Fruit fly (Drosophila melanogaster) whole organism, embryonic: ENCODE results near the gene mei-218.

Experiments used
- CG17568 ChIP-seq: fragments of 200-800 bp; sonication (Bioruptor generic); optimal IDR thresholded peaks from 2 replicates; lab custom pipeline; 2018; ENCODE audit warnings: missing biosample characterization, mild to moderate bottlenecking, missing genetic modification characterization, moderate library complexity
- CG4282 ChIP-seq: fragments of 200-800 bp; sonication (Bioruptor generic); optimal IDR thresholded peaks from 2 replicates; lab custom pipeline; 2016; ENCODE audit warnings: missing biosample characterization, missing genetic modification characterization
- CG6654 ChIP-seq: fragments of 200-800 bp; sonication (Bioruptor generic); optimal IDR thresholded peaks from 2 replicates; lab custom pipeline; 2017; ENCODE audit warnings: missing biosample characterization, mild to moderate bottlenecking, missing genetic modification characterization
- CG8290 ChIP-seq, 3 experiments: fragments of 200-800 bp; sonication (Bioruptor generic); optimal IDR thresholded peaks; 2 replicates each; lab custom pipeline; 2016 to 2019; ENCODE audit warnings: missing biosample characterization in 3 of 3, missing genetic modification characterization in 3 of 3, mild to moderate bottlenecking in 2 of 3, moderate library complexity in 1 of 3
- CG9932 ChIP-seq: fragments of 200-800 bp; sonication (Bioruptor generic); IDR thresholded peaks from 2 replicates; pipeline ENCODE4 v1.3.6; 2022; ENCODE audit warnings: missing biosample characterization, missing genetic modification characterization
- Med ChIP-seq: fragments of 200-800 bp; sonication (Bioruptor generic); peaks from one replicate; lab custom pipeline; 2016; ENCODE audit warnings: missing biosample characterization, missing genetic modification characterization, mild to moderate bottlenecking, inconsistent platforms, moderate library complexity
- Nf-YC ChIP-seq: fragments of 200-800 bp; optimal IDR thresholded peaks from 3 replicates; lab custom pipeline; 2019; ENCODE audit warnings: missing biosample characterization, mild to moderate bottlenecking, missing genetic modification characterization, moderate library complexity
- ab ChIP-seq: fragments of 200-800 bp; sonication (Bioruptor generic); optimal IDR thresholded peaks from 2 replicates; lab custom pipeline; 2016; ENCODE audit warnings: missing biosample characterization, missing genetic modification characterization
- dm ChIP-seq: fragments of 200-800 bp; sonication (Bioruptor generic); optimal IDR thresholded peaks from 3 replicates; lab custom pipeline; 2016; ENCODE audit warnings: missing biosample characterization, missing genetic modification characterization
- salm ChIP-seq: fragments of 200-800 bp; sonication (Bioruptor generic); optimal IDR thresholded peaks from 2 replicates; lab custom pipeline; 2018; ENCODE audit warnings: missing biosample characterization, mild to moderate bottlenecking, missing genetic modification characterization
- tna ChIP-seq: fragments of 200-800 bp; sonication (Bioruptor generic); IDR thresholded peaks from 2 replicates; pipeline ENCODE4 v1.3.6; 2022; ENCODE audit warnings: missing biosample characterization, missing genetic modification characterization; ENCODE audit not compliant: partially characterized antibody

The mei-218 gene

dm6 chrX:17090585-17090984, 52.2 kb downstream of the mei-218 start (continued):
- no peak for TF ChIP-seq CG6654 (GFP tag; lab: Kevin White, UChicago)
- no peak for TF ChIP-seq CG4282 (GFP tag; lab: Kevin White, UChicago)
- TF ChIP-seq dm (GFP tag; lab: Kevin White, UChicago) = no peak
- TF ChIP-seq salm (tag; lab: Kevin White, UChicago) = no peak
- TF ChIP-seq Nf-YC (tag; lab: Kevin White, UChicago) = no peak
- TF ChIP-seq, all 482 proteins: peak for 27

dm6 chrX:17087575-17087974, 55.2 kb downstream of the mei-218 start, which contains the start of gene CG8945:
Gene CG8945, minus strand, starts transcription at chrX:17087675.
- TF ChIP-seq CG8290 (GFP tag; optimal IDR thresholded peaks at IDR 0.05; lab: Kevin White, UChicago) = no peak
- no peak for TF ChIP-seq CG8290 (tag; optimal IDR thresholded peaks at IDR 0.05; lab: Kevin White, UChicago)
- TF ChIP-seq Med (GFP tag; lab: Kevin White, UChicago) = peak; percentile 39
- no peak for TF ChIP-seq CG17568 (GFP tag; lab: Kevin White, UChicago)
- TF ChIP-seq CG9932 (GFP tag; lab: Robert Waterston, UW) = no peak
- no peak for TF ChIP-seq tna (GFP tag; lab: Robert Waterston, UW)
- TF ChIP-seq ab (GFP tag; lab: Kevin White, UChicago) = no peak
